Fruit fly (Drosophila melanogaster) whole organism, embryonic: ENCODE results near the gene CG4133.

ENCODE experiments used
- Adf1 ChIP-seq: fragments of 200-800 bp; sonication (Bioruptor generic); IDR thresholded peaks from 2 replicates; pipeline ENCODE4 v1.3.6; 2022; ENCODE audit warnings: missing biosample characterization, missing genetic modification characterization
- Bgb ChIP-seq: fragments of 200-800 bp; sonication (Bioruptor generic); IDR thresholded peaks from 2 replicates; pipeline ENCODE4 v1.3.6; 2022; ENCODE audit warnings: missing biosample characterization, missing genetic modification characterization; ENCODE audit not compliant: partially characterized antibody
- C15 ChIP-seq: fragments of 200-800 bp; sonication (Bioruptor generic); IDR thresholded peaks from 3 replicates; pipeline ENCODE4 v1.3.6; 2022; ENCODE audit warnings: missing biosample characterization, missing genetic modification characterization
- CG12155 ChIP-seq: fragments of 200-800 bp; sonication (Bioruptor generic); optimal IDR thresholded peaks from 3 replicates; lab custom pipeline; 2016; ENCODE audit warnings: missing biosample characterization, missing genetic modification characterization
- CG12744 ChIP-seq: fragments of 200-800 bp; sonication (Bioruptor generic); optimal IDR thresholded peaks from 2 replicates; lab custom pipeline; 2016; ENCODE audit warnings: missing biosample characterization, missing genetic modification characterization
- CG14667 ChIP-seq: fragments of 200-800 bp; sonication (Bioruptor generic); IDR thresholded peaks from 2 replicates; pipeline ENCODE4 v1.3.6; 2022; ENCODE audit warnings: missing biosample characterization, missing genetic modification characterization
- CG14710 ChIP-seq: fragments of 200-800 bp; sonication (Bioruptor generic); optimal IDR thresholded peaks from 3 replicates; lab custom pipeline; 2019; ENCODE audit warnings: missing biosample characterization, mild to moderate bottlenecking, missing genetic modification characterization, moderate library complexity
- CG16779 ChIP-seq: fragments of 200-800 bp; sonication (Bioruptor generic); IDR thresholded peaks from 2 replicates; pipeline ENCODE4 v1.3.6; 2022; ENCODE audit warnings: missing biosample characterization, missing genetic modification characterization
- CG17361 ChIP-seq: fragments of 200-800 bp; sonication (Bioruptor generic); IDR thresholded peaks from 3 replicates; pipeline ENCODE4 v1.3.6; 2022; ENCODE audit warnings: missing biosample characterization, missing genetic modification characterization
- CG17568 ChIP-seq: fragments of 200-800 bp; sonication (Bioruptor generic); optimal IDR thresholded peaks from 2 replicates; lab custom pipeline; 2018; ENCODE audit warnings: missing biosample characterization, mild to moderate bottlenecking, missing genetic modification characterization, moderate library complexity
- CG2199 ChIP-seq: fragments of 200-800 bp; sonication (Bioruptor generic); IDR thresholded peaks from 3 replicates; pipeline ENCODE4 v1.3.6; 2022; ENCODE audit warnings: missing biosample characterization, missing genetic modification characterization
- CG2202 ChIP-seq: fragments of 200-800 bp; sonication (Bioruptor generic); optimal IDR thresholded peaks from 2 replicates; lab custom pipeline; 2018; ENCODE audit warnings: missing biosample characterization, mild to moderate bottlenecking, missing genetic modification characterization
- CG2889 ChIP-seq: fragments of 200-800 bp; sonication (Bioruptor generic); IDR thresholded peaks from 3 replicates; pipeline ENCODE4 v1.3.6; 2022; ENCODE audit warnings: missing biosample characterization, missing genetic modification characterization
- CG30403 ChIP-seq: fragments of 200-800 bp; sonication (Bioruptor generic); optimal IDR thresholded peaks from 3 replicates; lab custom pipeline; 2016; ENCODE audit warnings: missing biosample characterization, missing genetic modification characterization
- CG3847 ChIP-seq: fragments of 200-800 bp; sonication (Bioruptor generic); IDR thresholded peaks from 2 replicates; pipeline ENCODE4 v1.3.6; 2022; ENCODE audit warnings: missing biosample characterization, missing genetic modification characterization
- CG4360 ChIP-seq: fragments of 200-800 bp; sonication (Bioruptor generic); IDR thresholded peaks from 2 replicates; pipeline ENCODE4 v1.3.6; 2022; ENCODE audit warnings: missing biosample characterization, missing genetic modification characterization
- CG5180 ChIP-seq: fragments of 200-800 bp; sonication (Bioruptor generic); optimal IDR thresholded peaks from 3 replicates; lab custom pipeline; 2017; ENCODE audit warnings: missing biosample characterization, missing genetic modification characterization, mild to moderate bottlenecking, moderate library complexity, missing genetic modification reagents
- CG6175 ChIP-seq: fragments of 200-800 bp; sonication (Bioruptor generic); IDR thresholded peaks from 3 replicates; pipeline ENCODE4 v1.3.6; 2022; ENCODE audit warnings: missing biosample characterization, missing genetic modification characterization
- CG8290 ChIP-seq, 3 experiments: fragments of 200-800 bp; sonication (Bioruptor generic); optimal IDR thresholded peaks; 2 replicates each; lab custom pipeline; 2016 to 2019; ENCODE audit warnings: missing biosample characterization in 3 of 3, missing genetic modification characterization in 3 of 3, mild to moderate bottlenecking in 2 of 3, moderate library complexity in 1 of 3
- CG8359 ChIP-seq: fragments of 200-800 bp; sonication (Bioruptor generic); optimal IDR thresholded peaks from 2 replicates; lab custom pipeline; 2017; ENCODE audit warnings: missing biosample characterization, mild to moderate bottlenecking, missing genetic modification characterization, borderline replicate concordance
- CG8388 ChIP-seq: fragments of 200-800 bp; sonication (Bioruptor generic); optimal IDR thresholded peaks from 2 replicates; lab custom pipeline; 2019; ENCODE audit warnings: missing biosample characterization, mild to moderate bottlenecking, missing genetic modification characterization, moderate library complexity
- CTCF ChIP-seq: fragments of 200-800 bp; sonication (Bioruptor generic); optimal IDR thresholded peaks from 2 replicates; lab custom pipeline; 2017; ENCODE audit warnings: missing biosample characterization, mild to moderate bottlenecking, missing genetic modification characterization, moderate library complexity
- D19A ChIP-seq: fragments of 200-800 bp; optimal IDR thresholded peaks from 3 replicates; lab custom pipeline; 2019; ENCODE audit warnings: missing biosample characterization, mild to moderate bottlenecking, missing genetic modification characterization, moderate library complexity
- Dad ChIP-seq: fragments of 200-800 bp; sonication (Bioruptor generic); optimal IDR thresholded peaks from 3 replicates; lab custom pipeline; 2016; ENCODE audit warnings: missing biosample characterization, missing genetic modification characterization
- Dip2 ChIP-seq: fragments of 200-800 bp; sonication (Bioruptor generic); IDR thresholded peaks from 2 replicates; pipeline ENCODE4 v1.3.6; 2022; ENCODE audit warnings: missing biosample characterization, missing genetic modification characterization
- Doc2 ChIP-seq: fragments of 200-800 bp; sonication (Bioruptor generic); IDR thresholded peaks from 2 replicates; pipeline ENCODE4 v1.3.6; 2022; ENCODE audit warnings: missing biosample characterization, missing genetic modification characterization
- E2f1 ChIP-seq: fragments of 200-800 bp; sonication (Bioruptor generic); IDR thresholded peaks from 2 replicates; pipeline ENCODE4 v1.3.6; 2022; ENCODE audit warnings: missing biosample characterization, missing genetic modification characterization
- Ets65A ChIP-seq: fragments of 200-800 bp; sonication (Bioruptor generic); peaks from one replicate; lab custom pipeline; 2016; ENCODE audit warnings: missing biosample characterization, missing genetic modification characterization
- Hr39 ChIP-seq: fragments of >200 bp; optimal IDR thresholded peaks from 2 replicates; lab custom pipeline; 2017
- Med ChIP-seq: fragments of 200-800 bp; sonication (Bioruptor generic); peaks from one replicate; lab custom pipeline; 2016; ENCODE audit warnings: missing biosample characterization, missing genetic modification characterization, mild to moderate bottlenecking, inconsistent platforms, moderate library complexity
- Trl ChIP-seq, 3 experiments: fragments of >200 bp in 2 of 3; fragments of 200-800 bp in 1 of 3; sonication (Bioruptor generic) in 1 of 3; optimal IDR thresholded peaks; 2 replicates in 1 of 3; 3 replicates in 2 of 3; lab custom pipeline; 2016 to 2017; ENCODE audit warnings: missing biosample characterization in 1 of 3, missing genetic modification characterization in 1 of 3
- cato ChIP-seq: fragments of 200-800 bp; sonication (Bioruptor generic); optimal IDR thresholded peaks from 2 replicates; lab custom pipeline; 2016; ENCODE audit warnings: missing biosample characterization, missing genetic modification characterization, borderline replicate concordance
- cg ChIP-seq: fragments of 200-800 bp; sonication (Bioruptor generic); optimal IDR thresholded peaks from 3 replicates; lab custom pipeline; 2019; ENCODE audit warnings: missing biosample characterization, mild to moderate bottlenecking, missing genetic modification characterization, moderate library complexity
- chinmo ChIP-seq: fragments of 200-800 bp; sonication (Bioruptor generic); IDR thresholded peaks from 4 replicates; pipeline ENCODE4 v1.3.6; 2022; ENCODE audit warnings: missing biosample characterization, missing genetic modification characterization; ENCODE audit not compliant: partially characterized antibody
- da ChIP-seq: fragments of 200-800 bp; sonication (Bioruptor generic); optimal IDR thresholded peaks from 2 replicates; lab custom pipeline; 2016; ENCODE audit warnings: missing biosample characterization, missing genetic modification characterization
- esg ChIP-seq: fragments of 200-800 bp; sonication (Bioruptor generic); conservative IDR thresholded peaks from 2 replicates; pipeline ENCODE4 v1.3.6; 2022; ENCODE audit warnings: missing biosample characterization, missing genetic modification characterization
- gfzf ChIP-seq: fragments of 200-800 bp; sonication (Bioruptor generic); optimal IDR thresholded peaks from 2 replicates; lab custom pipeline; 2016; ENCODE audit warnings: missing biosample characterization, mild to moderate bottlenecking, missing genetic modification characterization, moderate library complexity
- hb ChIP-seq: fragments of 200-800 bp; sonication (Bioruptor generic); IDR thresholded peaks from 3 replicates; pipeline ENCODE4 v1.3.6; 2022; ENCODE audit warnings: missing biosample characterization, missing genetic modification characterization; ENCODE audit not compliant: partially characterized antibody
- kni ChIP-seq: fragments of 200-800 bp; sonication (Bioruptor generic); optimal IDR thresholded peaks from 3 replicates; lab custom pipeline; 2017; ENCODE audit warnings: mild to moderate bottlenecking, missing biosample characterization, missing genetic modification reagents, missing genetic modification characterization
- nerfin-2 ChIP-seq: fragments of 200-800 bp; sonication (Bioruptor generic); IDR thresholded peaks from 2 replicates; pipeline ENCODE4 v1.3.6; 2022; ENCODE audit warnings: missing biosample characterization, missing genetic modification characterization; ENCODE audit not compliant: partially characterized antibody
- nom ChIP-seq: fragments of 200-800 bp; sonication (Bioruptor generic); optimal IDR thresholded peaks from 2 replicates; lab custom pipeline; 2017; ENCODE audit warnings: missing biosample characterization, missing genetic modification characterization, mild to moderate bottlenecking, moderate library complexity, missing genetic modification reagents
- scrt ChIP-seq: fragments of 200-800 bp; sonication (Bioruptor generic); optimal IDR thresholded peaks from 2 replicates; lab custom pipeline; 2018; ENCODE audit warnings: missing biosample characterization, mild to moderate bottlenecking, missing genetic modification characterization, moderate library complexity
- sd ChIP-seq: fragments of 200-800 bp; sonication (Bioruptor generic); optimal IDR thresholded peaks from 3 replicates; lab custom pipeline; 2018; ENCODE audit warnings: missing biosample characterization, mild to moderate bottlenecking, missing genetic modification characterization, moderate library complexity
- sens-2 ChIP-seq: fragments of 200-800 bp; sonication (Bioruptor generic); IDR thresholded peaks from 2 replicates; pipeline ENCODE4 v1.3.6; 2022; ENCODE audit warnings: missing biosample characterization, missing genetic modification characterization
- slbo ChIP-seq: fragments of 200-800 bp; sonication (Bioruptor generic); IDR thresholded peaks from 2 replicates; pipeline ENCODE4 v1.3.6; 2022; ENCODE audit warnings: missing biosample characterization, missing genetic modification characterization
- sr ChIP-seq: fragments of 200-800 bp; sonication (Bioruptor generic); IDR thresholded peaks from 3 replicates; pipeline ENCODE4 v1.3.6; 2022; ENCODE audit warnings: missing biosample characterization, missing genetic modification characterization
- trem ChIP-seq: fragments of 200-800 bp; optimal IDR thresholded peaks from 3 replicates; lab custom pipeline; 2019; ENCODE audit warnings: missing biosample characterization, mild to moderate bottlenecking, missing genetic modification characterization, moderate library complexity
- wor ChIP-seq: fragments of 200-800 bp; sonication (Bioruptor generic); IDR thresholded peaks from 2 replicates; pipeline ENCODE4 v1.3.6; 2022; ENCODE audit warnings: missing biosample characterization, missing genetic modification characterization

CG4133 gene

dm6 chr2L:490150-491095 lies 35.1 kb downstream of the CG4133 start (continued):
- TF ChIP-seq Hr39 (lab: Kevin White, UChicago): no peak
- TF ChIP-seq CG8388 (GFP tag; lab: Kevin White, UChicago): peak; percentile 14
- TF ChIP-seq sd (tag; lab: Kevin White, UChicago): peak; percentile 79
- peak; percentile 90 for TF ChIP-seq slbo
- TF ChIP-seq chinmo: peak; percentile 81; the same call in 2 of the 4 replicates
- peak; percentile 59 for TF ChIP-seq Dad (GFP tag; lab: Kevin White, UChicago)
- TF ChIP-seq wor: no peak
- TF ChIP-seq CG3847 (GFP tag; lab: Robert Waterston, UW): peak; percentile 79
- no peak for TF ChIP-seq C15 (GFP tag; lab: Robert Waterston, UW)
- no peak for TF ChIP-seq CG2202 (tag; lab: Kevin White, UChicago)
- TF ChIP-seq gfzf (GFP tag; lab: Kevin White, UChicago): peak; percentile 98
- TF ChIP-seq CG30403: peak; percentile 81
- TF ChIP-seq CG2889 (GFP tag; lab: Robert Waterston, UW): 0 out of 3 replicates have a peak, but pooled peaks have one; percentile 16
- TF ChIP-seq Bgb (GFP tag; lab: Robert Waterston, UW): peak; percentile 52; the same call in 1 of the 2 replicates
- peak; percentile 50 for TF ChIP-seq scrt (GFP tag; lab: Kevin White, UChicago)
- peak; percentile 47 for TF ChIP-seq CG17568 (GFP tag; lab: Kevin White, UChicago)
- peak; percentile 66 for TF ChIP-seq E2f1
- peak; percentile 80 for TF ChIP-seq CG12744 (GFP tag; lab: Kevin White, UChicago)
- TF ChIP-seq Trl (optimal IDR thresholded peaks at IDR 0.05; lab: Kevin White, UChicago): peak; percentile 97 to 100
- TF ChIP-seq Trl (GFP tag; optimal IDR thresholded peaks at IDR 0.05; lab: Kevin White, UChicago): peak; percentile 92
- no peak for TF ChIP-seq sens-2 (GFP tag; lab: Robert Waterston, UW)
- no peak for TF ChIP-seq Doc2 (GFP tag; lab: Robert Waterston, UW)
- TF ChIP-seq esg (GFP tag; lab: Robert Waterston, UW): 0 out of 2 replicates have a peak, but pooled peaks have one; percentile 23
- TF ChIP-seq cato (GFP tag; lab: Kevin White, UChicago): peak; percentile 25
- no peak for TF ChIP-seq CG6175 (GFP tag; lab: Robert Waterston, UW)
- TF ChIP-seq da (GFP tag; lab: Kevin White, UChicago): peak; percentile 90

dm6 chr2L:492225-492624 lies 36.9 kb downstream of the CG4133 start:
- TF ChIP-seq Ets65A (peak; percentile 80), CG4360 (GFP tag; lab: Robert Waterston, UW) (0 out of 2 replicates have a peak, but pooled peaks have one; percentile 29), nom (no peak), D19A (tag; lab: Kevin White, UChicago) (peak; percentile 25), Dip2 (GFP tag; lab: Robert Waterston, UW) (peak; percentile 87), CG14667 (no peak), CTCF (peak; percentile 92), hb (GFP tag; lab: Robert Waterston, UW) (no peak), sr (GFP tag; lab: Robert Waterston, UW) (no peak), nerfin-2 (GFP tag; lab: Robert Waterston, UW) (no peak), kni (GFP tag; lab: Kevin White, UChicago) (peak; percentile 82), CG2199 (GFP tag; lab: Robert Waterston, UW) (peak; percentile 79; the same call in 2 of the 3 replicates), CG12155 (GFP tag; lab: Kevin White, UChicago) (peak; percentile 28), Adf1 (no peak), CG8290 (GFP tag; optimal IDR thresholded peaks at IDR 0.05; lab: Kevin White, UChicago) (peak; percentile 48), CG8290 (tag; optimal IDR thresholded peaks at IDR 0.05; lab: Kevin White, UChicago) (peak in 1 of 2 experiments; percentile 8), CG8359 (GFP tag; lab: Kevin White, UChicago) (peak; percentile 62), trem (tag; lab: Kevin White, UChicago) (peak; percentile 27), CG17361 (GFP tag; lab: Robert Waterston, UW) (0 out of 3 replicates have a peak, but pooled peaks have one; percentile 21), cg (GFP tag; lab: Kevin White, UChicago) (no peak), CG16779 (GFP tag; lab: Robert Waterston, UW) (0 out of 2 replicates have a peak, but pooled peaks have one; percentile 33), CG5180 (peak; percentile 78), CG14710 (tag; lab: Kevin White, UChicago) (no peak), Med (GFP tag; lab: Kevin White, UChicago) (peak; percentile 57)
